Fruit fly (Drosophila melanogaster): ENCODE measurements around the gene CG13404.

CG13404 gene

DNA sequence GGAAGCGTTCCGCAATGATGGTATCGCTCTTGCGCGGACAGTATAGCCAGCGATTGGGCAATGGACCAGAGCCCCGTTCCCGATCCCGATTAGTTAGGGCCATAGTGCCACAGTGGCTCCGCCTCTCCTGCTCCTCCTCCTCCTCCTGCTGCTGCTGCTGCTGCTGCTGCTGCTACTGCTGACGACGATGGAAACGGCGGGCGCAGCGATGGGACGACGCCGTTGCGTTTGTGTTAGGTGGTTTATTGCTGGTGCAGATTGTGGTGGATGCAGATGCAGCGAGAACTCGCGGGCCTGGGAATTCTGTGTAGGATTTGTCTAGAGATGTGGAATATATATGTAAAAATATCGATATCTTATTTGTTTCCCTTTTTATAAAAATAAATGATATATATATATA lies 23.6 kb downstream of the CG13404 start, which contains the start of gene mRNA-cap:
Gene mRNA-cap, minus strand, starts transcription at position 344 of the 400 bp plus-strand sequence.
- no peak for TF ChIP-seq Sox14 (GFP tag; optimal IDR thresholded peaks at IDR 0.05)
- TF ChIP-seq Blimp-1 (GFP tag; optimal IDR thresholded peaks at IDR 0.05): no peak
- no peak for TF ChIP-seq CG6163 (GFP tag; IDR thresholded peaks at IDR 0.05)
- TF ChIP-seq CG8632 (GFP tag; optimal IDR thresholded peaks at IDR 0.05): no peak
- no peak for TF ChIP-seq OdsH (GFP tag; optimal IDR thresholded peaks at IDR 0.05)
- no peak for TF ChIP-seq Lpt (GFP tag; optimal IDR thresholded peaks at IDR 0.05)
- TF ChIP-seq Eip93F (GFP tag; optimal IDR thresholded peaks at IDR 0.05): no peak
- TF ChIP-seq Ets96B (tag; optimal IDR thresholded peaks at IDR 0.05): no peak
- no peak for TF ChIP-seq CG9139 (GFP tag; optimal IDR thresholded peaks at IDR 0.05)
- TF ChIP-seq Ets21C (GFP tag; optimal IDR thresholded peaks at IDR 0.05): no peak
- TF ChIP-seq vri (GFP tag; optimal IDR thresholded peaks at IDR 0.05): no peak

dm6 chrX:14237873-14238394 lies 28.1 kb downstream of the CG13404 start, which contains the start of the genes Fbxl4 and Dus2:
TSS of gene Fbxl4 (minus strand) at chrX:14237923.
TSS of gene Dus2 (plus strand) at chrX:14237988.
- TF ChIP-seq salr (GFP tag; optimal IDR thresholded peaks at IDR 0.05): peak; percentile 73 to 89
- TF ChIP-seq OdsH (GFP tag; optimal IDR thresholded peaks at IDR 0.05): peak; percentile 91
- TF ChIP-seq eg (GFP tag; IDR thresholded peaks at IDR 0.05): peak; percentile 89
- peak; percentile 91 for TF ChIP-seq Sox15 (GFP tag; optimal IDR thresholded peaks at IDR 0.05)
- TF ChIP-seq CG34406 (GFP tag; optimal IDR thresholded peaks at IDR 0.05): peak; percentile 86
- TF ChIP-seq net (GFP tag; optimal IDR thresholded peaks at IDR 0.05): peak; percentile 85
- TF ChIP-seq CG6792 (GFP tag; optimal IDR thresholded peaks at IDR 0.05): peak; percentile 84
- no peak for TF ChIP-seq vri (GFP tag; optimal IDR thresholded peaks at IDR 0.05)
- peak; percentile 90 for TF ChIP-seq CG32006 (GFP tag; optimal IDR thresholded peaks at IDR 0.05)
- TF ChIP-seq CG8319 (GFP tag; optimal IDR thresholded peaks at IDR 0.05): peak; percentile 87
- peak; percentile 93 for TF ChIP-seq pdm3 (GFP tag; optimal IDR thresholded peaks at IDR 0.05)
- peak; percentile 92 for TF ChIP-seq Eip75B (GFP tag; optimal IDR thresholded peaks at IDR 0.05)
- peak; percentile 86 for TF ChIP-seq Sox102F (GFP tag; optimal IDR thresholded peaks at IDR 0.05)
- TF ChIP-seq acj6 (GFP tag; optimal IDR thresholded peaks at IDR 0.05): peak; percentile 94
- TF ChIP-seq Met (GFP tag; optimal IDR thresholded peaks at IDR 0.05): peak; percentile 91
- TF ChIP-seq CG6854 (GFP tag; optimal IDR thresholded peaks at IDR 0.05): peak; percentile 52
- TF ChIP-seq CG31627 (GFP tag; optimal IDR thresholded peaks at IDR 0.05): peak; percentile 94
- TF ChIP-seq CG1621 (tag; optimal IDR thresholded peaks at IDR 0.05): peak; percentile 76
- TF ChIP-seq CG6163 (GFP tag; IDR thresholded peaks at IDR 0.05): peak; percentile 90
- TF ChIP-seq svp (GFP tag): peak; percentile 96
- no peak for TF ChIP-seq CG16779 (tag; optimal IDR thresholded peaks at IDR 0.05)
- peak; percentile 91 for TF ChIP-seq Ets21C (GFP tag; optimal IDR thresholded peaks at IDR 0.05)
- TF ChIP-seq CG9139 (GFP tag; optimal IDR thresholded peaks at IDR 0.05): peak; percentile 43
- TF ChIP-seq cyc (GFP tag; optimal IDR thresholded peaks at IDR 0.05): peak; percentile 93
- TF ChIP-seq CG3032 (tag; optimal IDR thresholded peaks at IDR 0.05): peak; percentile 87
- peak; percentile 92 for TF ChIP-seq CG3919 (GFP tag; optimal IDR thresholded peaks at IDR 0.05)
- TF ChIP-seq dac (GFP tag; optimal IDR thresholded peaks at IDR 0.05): peak; percentile 84
- peak; percentile 75 for TF ChIP-seq CG6276 (GFP tag; optimal IDR thresholded peaks at IDR 0.05)
- TF ChIP-seq CG6808 (GFP tag; optimal IDR thresholded peaks at IDR 0.05): peak; percentile 81
- peak; percentile 93 for TF ChIP-seq esn (GFP tag; optimal IDR thresholded peaks at IDR 0.05)
- TF ChIP-seq achi (GFP tag; optimal IDR thresholded peaks at IDR 0.05): peak; percentile 88
- TF ChIP-seq fkh (GFP tag; optimal IDR thresholded peaks at IDR 0.05): no peak
- TF ChIP-seq Hr4 (GFP tag; optimal IDR thresholded peaks at IDR 0.05): peak; percentile 93
- TF ChIP-seq CG11294 (GFP tag; IDR thresholded peaks at IDR 0.05): peak; percentile 80
- TF ChIP-seq fd59A (GFP tag; optimal IDR thresholded peaks at IDR 0.05): peak; percentile 76
- peak; percentile 94 for TF ChIP-seq topi (GFP tag; optimal IDR thresholded peaks at IDR 0.05)
- peak; percentile 88 for TF ChIP-seq CG11902 (GFP tag; optimal IDR thresholded peaks at IDR 0.05)
- TF ChIP-seq Lpt (GFP tag; optimal IDR thresholded peaks at IDR 0.05): peak; percentile 77
- peak; percentile 68 for TF ChIP-seq Eip93F (GFP tag; optimal IDR thresholded peaks at IDR 0.05)
- peak; percentile 68 for TF ChIP-seq Blimp-1 (GFP tag; optimal IDR thresholded peaks at IDR 0.05)
- peak; percentile 47 for TF ChIP-seq Hr38 (GFP tag; optimal IDR thresholded peaks at IDR 0.05)
- peak; percentile 96 for TF ChIP-seq Sox14 (GFP tag; optimal IDR thresholded peaks at IDR 0.05)
- peak; percentile 67 to 82 for TF ChIP-seq ss (GFP tag; optimal IDR thresholded peaks at IDR 0.05)
- TF ChIP-seq Ets96B (tag; optimal IDR thresholded peaks at IDR 0.05): peak; percentile 84
- TF ChIP-seq CG4318 (GFP tag; optimal IDR thresholded peaks at IDR 0.05): peak; percentile 85
- TF ChIP-seq CG15336 (GFP tag; IDR thresholded peaks at IDR 0.05): peak; percentile 85
- peak; percentile 96 for TF ChIP-seq Eip78C (GFP tag)

All from whole organism, prepupa.